Worm (Caenorhabditis elegans) whole organism, L3 larva: ENCODE measurements around the gene txt-13.

Experiments used
- aly-2 ChIP-seq: fragments of 150-350 bp; optimal IDR thresholded peaks from 2 replicates; lab custom pipeline; 2014; ENCODE audit warnings: missing biosample characterization, missing genetic modification characterization
- ama-1 ChIP-seq: fragments of 150-350 bp; optimal IDR thresholded peaks from 2 replicates; lab custom pipeline; 2018
- ceh-16 ChIP-seq: sonication (generic microtip); optimal IDR thresholded peaks from 2 replicates; lab custom pipeline; 2017; ENCODE audit warnings: missing biosample characterization, missing genetic modification characterization
- ceh-28 ChIP-seq: fragments of 150-350 bp; optimal IDR thresholded peaks from 2 replicates; lab custom pipeline; 2014; ENCODE audit warnings: missing biosample characterization, missing genetic modification reagents, missing genetic modification characterization
- ceh-82 ChIP-seq: fragments of 150-350 bp; optimal IDR thresholded peaks from 2 replicates; lab custom pipeline; 2014; ENCODE audit warnings: missing biosample characterization, missing genetic modification characterization
- daf-12 ChIP-seq: fragments of 150-350 bp; optimal IDR thresholded peaks from 2 replicates; lab custom pipeline; 2014; ENCODE audit warnings: missing biosample characterization, missing genetic modification reagents, missing genetic modification characterization
- egl-27 ChIP-seq: sonication (generic microtip); optimal IDR thresholded peaks from 4 replicates; lab custom pipeline; 2017; ENCODE audit warnings: missing biosample characterization, missing genetic modification reagents, missing genetic modification characterization
- egl-5 ChIP-seq: fragments of 150-350 bp; optimal IDR thresholded peaks from 2 replicates; lab custom pipeline; 2017; ENCODE audit warnings: missing biosample characterization, missing genetic modification reagents, missing genetic modification characterization, inconsistent platforms
- elt-1 ChIP-seq: fragments of 150-350 bp; optimal IDR thresholded peaks from 2 replicates; lab custom pipeline; 2014; ENCODE audit warnings: missing biosample characterization, missing genetic modification characterization
- elt-2 ChIP-seq: sonication (generic microtip); optimal IDR thresholded peaks from 2 replicates; lab custom pipeline; 2016; ENCODE audit warnings: missing genetic modification reagents, mild to moderate bottlenecking, missing genetic modification characterization, missing compliant biosample characterization
- elt-3 ChIP-seq, 3 experiments: fragments of 150-350 bp in 1 of 3; sonication (generic microtip) in 2 of 3; optimal IDR thresholded peaks; 2 replicates in 2 of 3; 4 replicates in 1 of 3; lab custom pipeline; 2014 to 2017; ENCODE audit warnings: missing biosample characterization in 3 of 3, missing genetic modification characterization in 3 of 3
- eor-1 ChIP-seq, 2 experiments: fragments of 150-350 bp; optimal IDR thresholded peaks; 2 replicates each; lab custom pipeline; 2014 to 2018; ENCODE audit warnings: missing biosample characterization in 2 of 2, missing genetic modification characterization in 2 of 2
- fos-1 ChIP-seq: fragments of 150-350 bp; optimal IDR thresholded peaks from 2 replicates; lab custom pipeline; 2014; ENCODE audit warnings: missing biosample characterization, missing genetic modification characterization
- hmg-11 ChIP-seq: sonication (generic microtip); optimal IDR thresholded peaks from 2 replicates; lab custom pipeline; 2016; ENCODE audit warnings: missing genetic modification characterization, missing compliant biosample characterization
- jun-1 ChIP-seq: fragments of 150-350 bp; optimal IDR thresholded peaks from 2 replicates; lab custom pipeline; 2014; ENCODE audit warnings: missing biosample characterization, missing genetic modification reagents, missing genetic modification characterization
- lin-15B ChIP-seq: fragments of 150-350 bp; optimal IDR thresholded peaks from 2 replicates; lab custom pipeline; 2014; ENCODE audit warnings: missing biosample characterization, missing genetic modification characterization
- lin-39 ChIP-seq: fragments of 150-350 bp; optimal IDR thresholded peaks from 2 replicates; lab custom pipeline; 2018; ENCODE audit warnings: missing biosample characterization, missing genetic modification reagents, missing genetic modification characterization
- lsy-12 ChIP-seq: sonication (generic microtip); optimal IDR thresholded peaks from 2 replicates; lab custom pipeline; 2016; ENCODE audit warnings: mild to moderate bottlenecking, missing genetic modification characterization, missing compliant biosample characterization
- mdl-1 ChIP-seq: fragments of 150-350 bp; optimal IDR thresholded peaks from 2 replicates; lab custom pipeline; 2014; ENCODE audit warnings: missing biosample characterization, missing genetic modification characterization
- mml-1 ChIP-seq: fragments of 150-350 bp; sonication (generic microtip); optimal IDR thresholded peaks from 3 replicates; lab custom pipeline; 2014; ENCODE audit warnings: missing biosample characterization, missing genetic modification characterization
- nfya-1 ChIP-seq: sonication (generic microtip); optimal IDR thresholded peaks from 2 replicates; lab custom pipeline; 2017; ENCODE audit warnings: missing genetic modification characterization, mild to moderate bottlenecking, missing compliant biosample characterization, antibody characterized with exemption, moderate library complexity; ENCODE audit not compliant: insufficient read depth
- nhr-11 ChIP-seq: fragments of 150-350 bp; optimal IDR thresholded peaks from 2 replicates; lab custom pipeline; 2014; ENCODE audit warnings: missing biosample characterization, missing genetic modification characterization
- nhr-12 ChIP-seq: fragments of 150-350 bp; optimal IDR thresholded peaks from 2 replicates; lab custom pipeline; 2014; ENCODE audit warnings: missing biosample characterization, missing genetic modification characterization
- nhr-23 ChIP-seq: fragments of 150-350 bp; optimal IDR thresholded peaks from 2 replicates; lab custom pipeline; 2014; ENCODE audit warnings: missing biosample characterization, missing genetic modification reagents, missing genetic modification characterization
- nhr-237 ChIP-seq: fragments of 150-350 bp; optimal IDR thresholded peaks from 2 replicates; lab custom pipeline; 2014; ENCODE audit warnings: missing biosample characterization, missing genetic modification characterization
- nhr-25 ChIP-seq: sonication (generic microtip); optimal IDR thresholded peaks from 2 replicates; lab custom pipeline; 2017; ENCODE audit warnings: missing biosample characterization, missing genetic modification characterization
- nhr-43 ChIP-seq: sonication (generic microtip); optimal IDR thresholded peaks from 2 replicates; lab custom pipeline; 2016; ENCODE audit warnings: mild to moderate bottlenecking, missing genetic modification characterization, missing compliant biosample characterization; ENCODE audit not compliant: poor library complexity, severe bottlenecking
- nhr-67 ChIP-seq: fragments of 150-350 bp; optimal IDR thresholded peaks from 2 replicates; lab custom pipeline; 2014; ENCODE audit warnings: missing biosample characterization, missing genetic modification characterization
- nhr-76 ChIP-seq: fragments of 150-350 bp; sonication (generic microtip); optimal IDR thresholded peaks from 5 replicates; lab custom pipeline; 2014; ENCODE audit warnings: missing biosample characterization, missing genetic modification characterization
- nhr-77 ChIP-seq: fragments of 150-350 bp; optimal IDR thresholded peaks from 2 replicates; lab custom pipeline; 2014; ENCODE audit warnings: missing biosample characterization, missing genetic modification characterization
- pha-4 ChIP-seq: fragments of 150-350 bp; optimal IDR thresholded peaks from 2 replicates; lab custom pipeline; 2014; ENCODE audit warnings: missing biosample characterization, missing genetic modification reagents, missing genetic modification characterization
- pqm-1 ChIP-seq: fragments of 150-350 bp; optimal IDR thresholded peaks from 2 replicates; lab custom pipeline; 2017; ENCODE audit warnings: missing biosample characterization, missing genetic modification characterization, inconsistent platforms
- sea-2 ChIP-seq: fragments of 150-350 bp; sonication (generic microtip); optimal IDR thresholded peaks from 4 replicates; lab custom pipeline; 2014; ENCODE audit warnings: missing biosample characterization, missing genetic modification reagents, missing genetic modification characterization
- skn-1 ChIP-seq: fragments of 150-350 bp; optimal IDR thresholded peaks from 2 replicates; lab custom pipeline; 2014; ENCODE audit warnings: missing biosample characterization, missing genetic modification characterization
- snpc-4 ChIP-seq: fragments of 150-350 bp; optimal IDR thresholded peaks from 2 replicates; lab custom pipeline; 2014; ENCODE audit warnings: missing biosample characterization, missing genetic modification characterization
- unc-39 ChIP-seq: sonication (generic microtip); optimal IDR thresholded peaks from 4 replicates; lab custom pipeline; 2017; ENCODE audit warnings: missing biosample characterization, missing genetic modification characterization
- zag-1 ChIP-seq: fragments of 150-350 bp; optimal IDR thresholded peaks from 2 replicates; lab custom pipeline; 2014; ENCODE audit warnings: missing biosample characterization, missing genetic modification characterization
- ztf-11 ChIP-seq: fragments of 150-350 bp; optimal IDR thresholded peaks from 2 replicates; lab custom pipeline; 2014; ENCODE audit warnings: missing biosample characterization, missing genetic modification characterization
- ztf-4 ChIP-seq: fragments of 150-350 bp; optimal IDR thresholded peaks from 2 replicates; lab custom pipeline; 2014; ENCODE audit warnings: missing biosample characterization, missing genetic modification characterization

Gene txt-13

DNA sequence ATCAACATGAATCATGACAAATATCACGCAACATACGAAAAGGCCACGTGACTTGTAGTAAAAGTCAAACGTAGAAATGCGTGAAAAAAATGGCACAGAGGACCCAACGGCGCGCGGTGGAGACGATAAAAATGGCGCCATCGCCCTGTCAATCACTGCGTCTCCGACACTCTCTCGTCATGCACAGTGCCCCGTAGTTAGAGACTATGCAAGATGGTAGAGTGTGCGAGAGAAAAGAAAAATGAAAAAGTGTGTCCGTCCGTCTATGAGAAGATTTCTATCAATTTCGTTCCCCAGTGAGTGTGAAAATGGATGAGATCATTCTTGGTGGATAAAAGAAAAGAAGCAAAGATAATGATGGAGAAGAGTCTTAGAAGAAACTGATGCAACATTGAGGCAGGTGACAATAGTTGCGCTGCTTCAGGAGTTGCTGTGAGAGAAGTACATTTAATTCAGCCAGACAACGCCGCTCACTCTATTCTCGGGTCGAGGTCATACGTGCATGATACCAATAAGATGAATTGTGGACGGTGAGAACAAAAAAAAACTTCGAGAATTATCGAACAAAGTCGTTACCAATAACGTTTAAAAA is 14.8 kb upstream of the txt-13 start (continued):
- TF ChIP-seq nhr-12 (no peak), mdl-1 (tag; lab: Kevin White, UChicago) (no peak), egl-27 (tag; lab: Kevin White, UChicago) (no peak), egl-5 (tag; lab: Kevin White, UChicago) (no peak), aly-2 (tag; lab: Kevin White, UChicago) (no peak), mml-1 (tag; lab: Kevin White, UChicago) (no peak), sea-2 (GFP tag; lab: Kevin White, UChicago) (no peak), nhr-77 (tag; lab: Kevin White, UChicago) (no peak), nhr-23 (tag; lab: Kevin White, UChicago) (peak; percentile 31), pqm-1 (tag; lab: Kevin White, UChicago) (no peak)

DNA sequence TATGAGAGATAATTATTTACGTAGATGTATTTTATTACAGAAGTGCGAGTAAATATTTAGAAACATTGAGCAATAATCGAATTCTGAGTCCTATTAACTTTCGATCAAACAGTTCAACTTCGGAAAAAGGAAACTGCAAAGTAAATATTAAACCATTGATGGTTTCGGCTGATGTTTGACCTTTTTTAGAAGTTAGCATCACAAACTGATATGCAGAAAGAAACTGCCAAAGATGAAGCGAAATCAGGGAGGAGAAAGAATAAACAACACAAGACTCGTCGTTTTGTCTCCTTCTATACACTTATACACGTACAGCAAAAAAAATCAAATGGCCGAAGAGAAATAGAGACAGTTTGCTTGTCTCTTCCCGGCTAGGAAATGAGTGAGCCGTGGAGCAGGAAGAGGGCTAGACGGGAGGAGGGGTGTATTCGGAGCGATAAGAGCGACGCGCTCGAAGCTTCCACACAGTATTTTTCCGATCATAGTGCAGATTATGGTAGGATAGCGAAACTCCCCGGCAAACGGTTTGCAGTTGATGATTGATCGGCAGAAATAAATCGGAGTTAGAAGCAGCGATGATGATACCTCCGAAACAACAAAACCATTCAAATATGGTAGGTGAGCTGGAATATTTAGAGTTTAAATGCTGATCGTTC is 13.7 kb upstream of the txt-13 start:
- TF ChIP-seq ama-1: peak; percentile 90
- peak; percentile 34 for TF ChIP-seq nfya-1 (tag; lab: Kevin White, UChicago)
- no peak for TF ChIP-seq mml-1 (tag; lab: Kevin White, UChicago)
- TF ChIP-seq ztf-11: no peak
- TF ChIP-seq pqm-1 (tag; lab: Kevin White, UChicago): peak; percentile 2
- TF ChIP-seq pha-4 (tag; lab: Kevin White, UChicago): peak; percentile 69
- TF ChIP-seq, all 47 proteins: peak for 4

- no peak for TF ChIP-seq ceh-28 (tag; lab: Kevin White, UChicago)
- peak; percentile 85 for TF ChIP-seq elt-2 (tag; lab: Kevin White, UChicago)
- TF ChIP-seq nfya-1 (tag; lab: Kevin White, UChicago): no peak
- TF ChIP-seq nhr-25: peak; percentile 93
- TF ChIP-seq skn-1 (tag; lab: Kevin White, UChicago): no peak
- TF ChIP-seq nhr-12: no peak
- TF ChIP-seq ztf-4 (tag; lab: Kevin White, UChicago): peak; percentile 54
- no peak for TF ChIP-seq fos-1 (tag; lab: Kevin White, UChicago)
- no peak for TF ChIP-seq lin-39 (tag; lab: Kevin White, UChicago)
- peak; percentile 43 for TF ChIP-seq jun-1 (tag; lab: Kevin White, UChicago)
- TF ChIP-seq ceh-82 (tag; lab: Kevin White, UChicago): no peak
- TF ChIP-seq nhr-43 (tag; lab: Kevin White, UChicago): peak; percentile 89
- peak; percentile 61 for TF ChIP-seq pha-4 (tag; lab: Kevin White, UChicago)
- peak in 1 of 3 experiments; percentile 49 for TF ChIP-seq elt-3 (tag; optimal IDR thresholded peaks at IDR 0.05; lab: Kevin White, UChicago)
- TF ChIP-seq elt-1 (tag; lab: Kevin White, UChicago): peak; percentile 17
- TF ChIP-seq lsy-12 (tag; lab: Kevin White, UChicago): peak; percentile 30
- TF ChIP-seq pqm-1 (tag; lab: Kevin White, UChicago): peak; percentile 51
- TF ChIP-seq nhr-237 (tag; lab: Kevin White, UChicago): no peak
- TF ChIP-seq lin-15B: no peak
- TF ChIP-seq nhr-23 (tag; lab: Kevin White, UChicago): peak; percentile 54
- TF ChIP-seq, all 47 proteins: peak for 11
Measured at ce11 chrII:10557206-10557574, 13.2 kb upstream of the txt-13 start.

DNA sequence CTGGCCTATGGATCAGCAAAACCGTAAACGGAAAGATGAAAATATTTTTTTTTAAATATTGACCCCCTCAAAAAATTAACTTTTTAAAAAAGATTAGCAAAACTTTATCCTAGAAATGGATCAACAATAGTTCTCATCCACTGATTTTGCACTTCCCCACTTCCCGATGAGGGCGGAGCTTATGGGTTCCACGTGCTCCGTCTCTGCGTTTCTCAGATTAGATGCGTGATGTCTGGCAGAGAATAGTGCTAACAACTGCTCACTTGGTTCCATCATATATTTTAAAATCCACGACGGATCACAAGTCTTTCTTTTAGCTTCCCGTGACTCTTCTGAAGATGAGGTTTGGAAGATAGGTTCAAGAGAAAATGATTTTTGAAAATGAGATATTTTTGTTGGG is 12.1 kb upstream of the txt-13 start:
- no peak for TF ChIP-seq nhr-67
- peak; percentile 18 for TF ChIP-seq lin-39 (tag; lab: Kevin White, UChicago)
- TF ChIP-seq nhr-11 (tag; lab: Kevin White, UChicago): peak; percentile 21
- peak; percentile 39 for TF ChIP-seq ama-1
- no peak for TF ChIP-seq eor-1 (tag; optimal IDR thresholded peaks at IDR 0.05; lab: Kevin White, UChicago)

- TF ChIP-seq unc-39 (tag; lab: Kevin White, UChicago) (no peak), pqm-1 (tag; lab: Kevin White, UChicago) (no peak), egl-5 (tag; lab: Kevin White, UChicago) (peak; percentile 68), lin-39 (tag; lab: Kevin White, UChicago) (peak; percentile 66), nhr-67 (no peak), nfya-1 (tag; lab: Kevin White, UChicago) (peak; percentile 69), ama-1 (peak; percentile 55), mdl-1 (tag; lab: Kevin White, UChicago) (peak; percentile 39), nhr-76 (tag; lab: Kevin White, UChicago) (no peak), ceh-28 (tag; lab: Kevin White, UChicago) (no peak), daf-12 (tag; lab: Kevin White, UChicago) (no peak), nhr-43 (tag; lab: Kevin White, UChicago) (peak; percentile 70), elt-1 (tag; lab: Kevin White, UChicago) (peak; percentile 70), jun-1 (tag; lab: Kevin White, UChicago) (peak; percentile 24), aly-2 (tag; lab: Kevin White, UChicago) (no peak), snpc-4 (tag; lab: Kevin White, UChicago) (no peak), nhr-237 (tag; lab: Kevin White, UChicago) (no peak), nhr-25 (peak; percentile 82), hmg-11 (tag; lab: Kevin White, UChicago) (no peak), lsy-12 (tag; lab: Kevin White, UChicago) (peak; percentile 57), lin-15B (peak; percentile 67), ztf-11 (no peak), zag-1 (tag; lab: Kevin White, UChicago) (no peak), ceh-16 (tag; lab: Kevin White, UChicago) (no peak), skn-1 (tag; lab: Kevin White, UChicago) (no peak)
Measured at ce11 chrII:10558962-10559415, 11.4 kb upstream of the txt-13 start.
